Worm (Caenorhabditis elegans): ENCODE measurements around the gene Y61A9LA.10.

ce11 chrV:4655175-4655574 lies 39.6 kb upstream of the Y61A9LA.10 start, which contains the start of gene F41F3.9:
- TF ChIP-seq dmd-4 (tag; optimal IDR thresholded peaks at IDR 0.05), result no peak
- no peak for TF ChIP-seq ama-1 (optimal IDR thresholded peaks at IDR 0.05)
- TF ChIP-seq ztf-11 (tag; optimal IDR thresholded peaks at IDR 0.05), result no peak
- TF ChIP-seq lin-11 (tag; optimal IDR thresholded peaks at IDR 0.05), result no peak
- no peak for TF ChIP-seq zag-1 (tag; optimal IDR thresholded peaks at IDR 0.05)
- TF ChIP-seq fos-1 (tag; optimal IDR thresholded peaks at IDR 0.05), result no peak
- TF ChIP-seq snpc-4 (tag; optimal IDR thresholded peaks at IDR 0.05), result no peak
